Worm (Caenorhabditis elegans): ENCODE data around the gene jhdm-1.

DNA sequence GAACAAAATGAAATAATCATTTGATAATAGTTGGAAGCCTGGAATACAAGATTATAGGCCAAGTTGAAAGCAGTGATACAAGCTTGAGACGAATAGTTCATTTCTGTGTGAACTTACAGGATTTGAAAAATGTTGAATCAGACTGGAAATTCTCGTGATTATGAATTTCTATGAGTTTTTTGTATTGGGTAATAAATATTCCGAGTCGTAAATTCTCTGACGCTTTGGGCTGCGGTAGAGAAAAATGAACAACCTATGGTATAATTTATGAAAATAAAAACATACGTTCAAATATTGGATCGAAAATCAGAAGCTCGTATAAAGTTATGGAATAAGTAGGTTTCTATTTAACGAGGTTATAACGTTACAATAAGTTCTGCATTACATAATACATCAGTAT lies 38.5 kb downstream of the jhdm-1 start, which contains the start of gene srb-11:
- no peak for TF ChIP-seq klf-2 (GFP tag; conservative IDR thresholded peaks at IDR 0.05)
- no peak for TF ChIP-seq flt-1 (GFP tag; IDR thresholded peaks at IDR 0.05)
- no peak for TF ChIP-seq ztf-29 (GFP tag; IDR thresholded peaks at IDR 0.05)
- TF ChIP-seq cog-1 (tag; optimal IDR thresholded peaks at IDR 0.05): no peak
- TF ChIP-seq ref-1 (GFP tag; conservative IDR thresholded peaks at IDR 0.05): no peak
- TF ChIP-seq ztf-23 (GFP tag; IDR thresholded peaks at IDR 0.05): no peak
- no peak for TF ChIP-seq tab-1 (GFP tag; IDR thresholded peaks at IDR 0.05)
